Worm (Caenorhabditis elegans): ENCODE results near the gene dsl-2.

DNA sequence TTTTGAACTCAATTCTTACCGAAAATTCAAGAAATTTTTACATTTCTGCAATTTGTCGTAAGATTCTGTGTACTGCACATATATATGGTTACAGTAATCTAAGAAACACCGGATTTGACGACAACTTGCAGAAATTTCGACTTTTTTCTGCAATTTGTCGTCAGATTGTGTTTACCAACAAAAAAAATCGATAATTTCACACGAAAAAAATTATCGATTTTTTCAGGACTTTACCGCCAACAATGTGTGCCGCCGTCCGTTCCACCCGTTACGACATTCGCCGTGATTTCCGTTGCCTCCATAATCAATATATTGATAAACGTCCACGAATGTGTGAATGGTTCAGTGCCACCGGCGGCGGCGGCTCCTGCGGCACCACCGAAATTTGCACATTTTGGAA, 30.4 kb downstream of the dsl-2 start:
- no peak for TF ChIP-seq R02D3.7 (tag; optimal IDR thresholded peaks at IDR 0.05)
- TF ChIP-seq mab-5 (tag; optimal IDR thresholded peaks at IDR 0.05), result no peak
- TF ChIP-seq snpc-4 (tag; optimal IDR thresholded peaks at IDR 0.05), result no peak
- no peak for TF ChIP-seq ama-1 (optimal IDR thresholded peaks at IDR 0.05)
- TF ChIP-seq lin-39 (tag; optimal IDR thresholded peaks at IDR 0.05), result no peak
- TF ChIP-seq unc-62 (GFP tag; optimal IDR thresholded peaks at IDR 0.05), result no peak

All from whole organism, L2 larva.